Worm (Caenorhabditis elegans): Measurements from ENCODE around the gene srab-6.

srab-6 gene

ce11 chrV:3100527-3100926 is 51.2 kb downstream of the srab-6 start:
- no peak for TF ChIP-seq skn-1 (tag; optimal IDR thresholded peaks at IDR 0.05)
- no peak for TF ChIP-seq sox-4 (tag; optimal IDR thresholded peaks at IDR 0.05)
- TF ChIP-seq tbx-2 (tag; optimal IDR thresholded peaks at IDR 0.05): no peak
- no peak for TF ChIP-seq nhr-47 (tag; optimal IDR thresholded peaks at IDR 0.05)
- no peak for TF ChIP-seq fkh-10 (GFP tag; optimal IDR thresholded peaks at IDR 0.05)
- TF ChIP-seq ceh-63 (GFP tag; optimal IDR thresholded peaks at IDR 0.05): no peak
- no peak for TF ChIP-seq mdl-1 (tag; optimal IDR thresholded peaks at IDR 0.05)

Measured in whole organism, L1 larva.